Worm (Caenorhabditis elegans) whole organism, L4 larva: ENCODE data around the gene col-104.
A peak's percentile ranks its signal among the peaks of the same experiment; 100 is the strongest.

Experiments used
- ceh-28 ChIP-seq: fragments of 150-350 bp; optimal IDR thresholded peaks from 2 replicates; lab custom pipeline; 2014; ENCODE audit warnings: missing biosample characterization, missing genetic modification reagents, missing genetic modification characterization
- lin-15B ChIP-seq: fragments of 150-350 bp; sonication (generic microtip); optimal IDR thresholded peaks from 3 replicates; lab custom pipeline; 2014; ENCODE audit warnings: missing biosample characterization, missing genetic modification characterization
- lsy-2 ChIP-seq, 2 experiments: fragments of 150-350 bp in 1 of 2; sonication (generic microtip) in 1 of 2; optimal IDR thresholded peaks; 2 replicates each; lab custom pipeline; 2014 to 2017; ENCODE audit warnings: missing biosample characterization in 2 of 2, missing genetic modification characterization in 2 of 2
- madf-5 ChIP-seq, 2 experiments: fragments of 200-800 bp; sonication (Bioruptor generic); IDR thresholded peaks; 2 replicates each; pipeline ENCODE4 v1.3.6; 2022; ENCODE audit warnings: missing compliant biosample characterization in 2 of 2, missing genetic modification characterization in 2 of 2
- nhr-28 ChIP-seq: fragments of 150-350 bp; optimal IDR thresholded peaks from 2 replicates; lab custom pipeline; 2014; ENCODE audit warnings: missing biosample characterization, missing genetic modification characterization
- nhr-77 ChIP-seq: fragments of 150-350 bp; optimal IDR thresholded peaks from 2 replicates; lab custom pipeline; 2014; ENCODE audit warnings: missing biosample characterization, missing genetic modification characterization
- ztf-11 ChIP-seq: fragments of 150-350 bp; optimal IDR thresholded peaks from 2 replicates; lab custom pipeline; 2014; ENCODE audit warnings: missing biosample characterization, missing genetic modification characterization

- TF ChIP-seq nhr-28, result no peak
- TF ChIP-seq ceh-28 (tag; lab: Kevin White, UChicago), result no peak
- TF ChIP-seq madf-5 (GFP tag; IDR thresholded peaks at IDR 0.05; lab: Robert Waterston, UW), result no peak
- TF ChIP-seq nhr-77, result no peak
- TF ChIP-seq lin-15B (tag; lab: Kevin White, UChicago), result no peak
- TF ChIP-seq ztf-11 (tag; lab: Kevin White, UChicago), result no peak
- peak in 1 of 2 experiments; percentile 76 for TF ChIP-seq lsy-2 (tag; optimal IDR thresholded peaks at IDR 0.05; lab: Kevin White, UChicago)
These were observed 26.4 kb downstream of the col-104 start, which contains the start of gene F53H1.3 for ce11 chrIV:1328682-1329212.
